Worm (Caenorhabditis elegans) whole organism, midembryonic: ENCODE results near the gene pgam-5.

Source experiments
- T22C8.4 ChIP-seq: fragments of 200-800 bp; sonication (Bioruptor generic); IDR thresholded peaks from 2 replicates; pipeline ENCODE4 v1.3.6; 2022; ENCODE audit warnings: missing genetic modification characterization, missing compliant biosample characterization
- cog-1 ChIP-seq: sonication (generic microtip); optimal IDR thresholded peaks from 2 replicates; lab custom pipeline; 2016; ENCODE audit warnings: missing genetic modification characterization, missing compliant biosample characterization
- flt-1 ChIP-seq: fragments of 200-800 bp; sonication (Bioruptor generic); IDR thresholded peaks from 2 replicates; pipeline ENCODE4 v1.3.6; 2022; ENCODE audit warnings: missing genetic modification characterization, missing compliant biosample characterization
- klf-2 ChIP-seq: fragments of 200-800 bp; sonication (Bioruptor generic); conservative IDR thresholded peaks from 2 replicates; pipeline ENCODE4 v1.3.6; 2022; ENCODE audit warnings: missing genetic modification reagents, missing genetic modification characterization, missing compliant biosample characterization
- med-1 ChIP-seq: sonication (generic microtip); optimal IDR thresholded peaks from 2 replicates; lab custom pipeline; 2017; ENCODE audit warnings: missing genetic modification characterization, mild to moderate bottlenecking, missing compliant biosample characterization, antibody characterized with exemption, missing genetic modification reagents; ENCODE audit not compliant: insufficient read depth
- ref-1 ChIP-seq: fragments of 200-800 bp; sonication (Bioruptor generic); conservative IDR thresholded peaks from 2 replicates; pipeline ENCODE4 v1.3.6; 2022; ENCODE audit warnings: missing genetic modification reagents, missing genetic modification characterization, missing compliant biosample characterization
- ztf-23 ChIP-seq: fragments of 200-800 bp; sonication (Bioruptor generic); IDR thresholded peaks from 2 replicates; pipeline ENCODE4 v1.3.6; 2022; ENCODE audit warnings: missing genetic modification reagents, missing genetic modification characterization, missing compliant biosample characterization
- ztf-29 ChIP-seq: fragments of 200-800 bp; sonication (Bioruptor generic); IDR thresholded peaks from 2 replicates; pipeline ENCODE4 v1.3.6; 2022; ENCODE audit warnings: missing genetic modification reagents, missing genetic modification characterization, missing compliant biosample characterization

- TF ChIP-seq T22C8.4 (no peak), ztf-29 (GFP tag; lab: Robert Waterston, UW) (no peak), klf-2 (no peak), ztf-23 (GFP tag; lab: Robert Waterston, UW) (no peak), cog-1 (no peak), med-1 (GFP tag; lab: Kevin White, UChicago) (no peak), ref-1 (no peak), flt-1 (GFP tag; lab: Robert Waterston, UW) (no peak)
Observed at ce11 chrII:7621513-7621912, 23.0 kb upstream of the pgam-5 start.
